Fruit fly (Drosophila melanogaster) whole organism, embryonic: ENCODE measurements around the gene CG13385.

ENCODE experiments used
- Ada2b ChIP-seq: fragments of 200-800 bp; sonication (Bioruptor generic); IDR thresholded peaks from 2 replicates; pipeline ENCODE4 v1.3.6; 2022; ENCODE audit warnings: missing biosample characterization, missing genetic modification characterization
- Awh ChIP-seq: fragments of 200-800 bp; sonication (Bioruptor generic); IDR thresholded peaks from 2 replicates; pipeline ENCODE4, ENCODE4 v1.3.6; 2022; ENCODE audit warnings: missing biosample characterization, missing genetic modification characterization
- CG10267 ChIP-seq: fragments of 200-800 bp; sonication (Bioruptor generic); optimal IDR thresholded peaks from 2 replicates; lab custom pipeline; 2018; ENCODE audit warnings: missing biosample characterization, mild to moderate bottlenecking, missing genetic modification characterization, moderate library complexity
- CG10321 ChIP-seq: fragments of 200-800 bp; sonication (Bioruptor generic); IDR thresholded peaks from 2 replicates; pipeline ENCODE4 v1.3.6; 2022; ENCODE audit warnings: missing biosample characterization, missing genetic modification characterization
- CG10431 ChIP-seq: fragments of 200-800 bp; sonication (Bioruptor generic); optimal IDR thresholded peaks from 3 replicates; lab custom pipeline; 2018; ENCODE audit warnings: missing biosample characterization, mild to moderate bottlenecking, missing genetic modification characterization
- CG10543 ChIP-seq: fragments of 200-800 bp; sonication (Bioruptor generic); optimal IDR thresholded peaks from 3 replicates; lab custom pipeline; 2017; ENCODE audit warnings: missing biosample characterization, mild to moderate bottlenecking, missing genetic modification characterization, moderate library complexity
- CG12236 ChIP-seq: fragments of 200-800 bp; sonication (Bioruptor generic); optimal IDR thresholded peaks from 2 replicates; lab custom pipeline; 2016; ENCODE audit warnings: missing biosample characterization, missing genetic modification characterization
- CG17186 ChIP-seq: fragments of 200-800 bp; sonication (Bioruptor generic); optimal IDR thresholded peaks from 3 replicates; lab custom pipeline; 2017; ENCODE audit warnings: missing biosample characterization, missing genetic modification reagents, missing genetic modification characterization
- CG18764 ChIP-seq: fragments of 200-800 bp; sonication (Bioruptor generic); optimal IDR thresholded peaks from 3 replicates; lab custom pipeline; 2016; ENCODE audit warnings: missing biosample characterization, missing genetic modification characterization
- CG3995 ChIP-seq: fragments of 200-800 bp; sonication (Bioruptor generic); optimal IDR thresholded peaks from 3 replicates; lab custom pipeline; 2016; ENCODE audit warnings: missing biosample characterization, missing genetic modification characterization
- CG4328 ChIP-seq: fragments of 200-800 bp; sonication (Bioruptor generic); optimal IDR thresholded peaks from 3 replicates; lab custom pipeline; 2017; ENCODE audit warnings: missing biosample characterization, missing genetic modification reagents, missing genetic modification characterization
- CG4617 ChIP-seq: fragments of 200-800 bp; sonication (Bioruptor generic); optimal IDR thresholded peaks from 3 replicates; lab custom pipeline; 2016; ENCODE audit warnings: missing biosample characterization, missing genetic modification characterization, borderline replicate concordance
- CG4820 ChIP-seq: fragments of 200-800 bp; sonication (Bioruptor generic); optimal IDR thresholded peaks from 3 replicates; lab custom pipeline; 2016; ENCODE audit warnings: missing biosample characterization, missing genetic modification characterization
- CG7271 ChIP-seq: fragments of 200-800 bp; sonication (Bioruptor generic); optimal IDR thresholded peaks from 2 replicates; lab custom pipeline; 2018; ENCODE audit warnings: missing biosample characterization, mild to moderate bottlenecking, missing genetic modification characterization, moderate library complexity
- CG7372 ChIP-seq: fragments of 200-800 bp; sonication (Bioruptor generic); IDR thresholded peaks from 2 replicates; pipeline ENCODE4 v1.3.6; 2022; ENCODE audit warnings: missing biosample characterization, missing genetic modification characterization
- CG7556 ChIP-seq: fragments of 200-800 bp; sonication (Bioruptor generic); optimal IDR thresholded peaks from 2 replicates; lab custom pipeline; 2017; ENCODE audit warnings: missing biosample characterization, mild to moderate bottlenecking, missing genetic modification characterization
- CHES-1-like ChIP-seq: fragments of 200-800 bp; sonication (Bioruptor generic); optimal IDR thresholded peaks from 2 replicates; lab custom pipeline; 2016; ENCODE audit warnings: missing biosample characterization, missing genetic modification characterization
- Dip2 ChIP-seq: fragments of 200-800 bp; sonication (Bioruptor generic); IDR thresholded peaks from 2 replicates; pipeline ENCODE4 v1.3.6; 2022; ENCODE audit warnings: missing biosample characterization, missing genetic modification characterization
- Dp ChIP-seq: fragments of 200-800 bp; sonication (Bioruptor generic); optimal IDR thresholded peaks from 2 replicates; lab custom pipeline; 2018; ENCODE audit warnings: missing biosample characterization, mild to moderate bottlenecking, missing genetic modification characterization, moderate library complexity
- E2f2 ChIP-seq: fragments of 200-800 bp; sonication (Bioruptor generic); IDR thresholded peaks from 2 replicates; pipeline ENCODE4 v1.3.6; 2022; ENCODE audit warnings: missing biosample characterization, missing genetic modification characterization
- HLH4C ChIP-seq: fragments of 200-800 bp; sonication (Bioruptor generic); IDR thresholded peaks from 3 replicates; pipeline ENCODE4 v1.3.6; 2022; ENCODE audit warnings: missing biosample characterization, missing genetic modification characterization; ENCODE audit not compliant: partially characterized antibody
- MBD-R2 ChIP-seq: fragments of 200-800 bp; sonication (Bioruptor generic); IDR thresholded peaks from 2 replicates; pipeline ENCODE4 v1.3.6; 2022; ENCODE audit warnings: missing biosample characterization, missing genetic modification characterization
- Optix ChIP-seq: fragments of 200-800 bp; sonication (Bioruptor generic); IDR thresholded peaks from 3 replicates; pipeline ENCODE4 v1.3.6; 2022; ENCODE audit warnings: missing biosample characterization, missing genetic modification characterization
- Side ChIP-seq: fragments of 200-800 bp; sonication (Bioruptor generic); optimal IDR thresholded peaks from 2 replicates; lab custom pipeline; 2016; ENCODE audit warnings: missing biosample characterization, missing genetic modification characterization
- btn ChIP-seq: fragments of 200-800 bp; sonication (Bioruptor generic); optimal IDR thresholded peaks from 2 replicates; lab custom pipeline; 2016; ENCODE audit warnings: missing biosample characterization, missing genetic modification characterization
- crp ChIP-seq, 2 experiments: fragments of 200-800 bp; sonication (Bioruptor generic); optimal IDR thresholded peaks; 2 replicates in 1 of 2; 3 replicates in 1 of 2; lab custom pipeline; 2017; ENCODE audit warnings: missing biosample characterization in 2 of 2, missing genetic modification characterization in 2 of 2, mild to moderate bottlenecking in 1 of 2, moderate library complexity in 1 of 2
- dmrt11E ChIP-seq: fragments of 200-800 bp; sonication (Bioruptor generic); optimal IDR thresholded peaks from 3 replicates; lab custom pipeline; 2018; ENCODE audit warnings: missing biosample characterization, mild to moderate bottlenecking, missing genetic modification characterization, moderate library complexity
- insv ChIP-seq, 2 experiments: fragments of 200-800 bp; sonication (Bioruptor generic); optimal IDR thresholded peaks; 3 replicates each; lab custom pipeline; 2016 to 2018; ENCODE audit warnings: missing biosample characterization in 2 of 2, missing genetic modification characterization in 2 of 2
- luna ChIP-seq: fragments of 200-800 bp; sonication (Bioruptor generic); optimal IDR thresholded peaks from 2 replicates; lab custom pipeline; 2016; ENCODE audit warnings: missing biosample characterization, missing genetic modification characterization
- pita ChIP-seq: fragments of 200-800 bp; sonication (Bioruptor generic); optimal IDR thresholded peaks from 2 replicates; lab custom pipeline; 2017; ENCODE audit warnings: missing biosample characterization, mild to moderate bottlenecking, missing genetic modification characterization
- pum ChIP-seq: fragments of 200-800 bp; sonication (Bioruptor generic); optimal IDR thresholded peaks from 2 replicates; lab custom pipeline; 2016; ENCODE audit warnings: missing biosample characterization, missing genetic modification characterization
- pzg ChIP-seq: fragments of 200-800 bp; sonication (Bioruptor generic); optimal IDR thresholded peaks from 3 replicates; lab custom pipeline; 2018; ENCODE audit warnings: missing biosample characterization, mild to moderate bottlenecking, missing genetic modification characterization, moderate library complexity
- row ChIP-seq: fragments of 200-800 bp; sonication (Bioruptor generic); IDR thresholded peaks from 3 replicates; pipeline ENCODE4 v1.3.6; 2022; ENCODE audit warnings: missing biosample characterization, missing genetic modification characterization
- sim ChIP-seq: fragments of 200-800 bp; sonication (Bioruptor generic); IDR thresholded peaks from 2 replicates; pipeline ENCODE4 v1.3.6; 2022; ENCODE audit warnings: missing biosample characterization, missing genetic modification characterization
- slbo ChIP-seq: fragments of 200-800 bp; sonication (Bioruptor generic); IDR thresholded peaks from 2 replicates; pipeline ENCODE4 v1.3.6; 2022; ENCODE audit warnings: missing biosample characterization, missing genetic modification characterization
- stwl ChIP-seq: fragments of 200-800 bp; sonication (Bioruptor generic); optimal IDR thresholded peaks from 3 replicates; lab custom pipeline; 2018; ENCODE audit warnings: missing biosample characterization, mild to moderate bottlenecking, missing genetic modification characterization, moderate library complexity
- usp ChIP-seq: fragments of >200 bp; optimal IDR thresholded peaks from 2 replicates; lab custom pipeline; 2017; ENCODE audit warnings: missing biosample characterization, missing genetic modification characterization

CG13385 gene

dm6 chr2L:8437176-8437575, 40.7 kb downstream of the CG13385 start, which contains the start of the genes D12 and Chrac-14 (continued):
- no peak for TF ChIP-seq Dip2 (GFP tag; lab: Robert Waterston, UW)
- no peak for TF ChIP-seq Side (GFP tag; lab: Kevin White, UChicago)

- TF ChIP-seq usp: no peak
- TF ChIP-seq Dp: peak; percentile 41
- peak; percentile 68 for TF ChIP-seq CG10431 (GFP tag; lab: Kevin White, UChicago)
- TF ChIP-seq slbo (GFP tag; lab: Robert Waterston, UW): no peak
- peak; percentile 79 for TF ChIP-seq MBD-R2
- TF ChIP-seq HLH4C (GFP tag; lab: Robert Waterston, UW): no peak
- TF ChIP-seq CG10543 (GFP tag; lab: Kevin White, UChicago): no peak
- no peak for TF ChIP-seq CG7271
- TF ChIP-seq CG12236: no peak
- TF ChIP-seq btn (GFP tag; lab: Kevin White, UChicago): no peak
- TF ChIP-seq CG18764: no peak
- TF ChIP-seq E2f2: peak; percentile 47; the same call in 1 of the 2 replicates
- no peak for TF ChIP-seq Optix (GFP tag; lab: Robert Waterston, UW)
- TF ChIP-seq dmrt11E (tag; lab: Kevin White, UChicago): no peak
- TF ChIP-seq stwl (tag; lab: Kevin White, UChicago): peak; percentile 19
- TF ChIP-seq pum (GFP tag; lab: Kevin White, UChicago): no peak
- no peak for TF ChIP-seq CG10321 (GFP tag; lab: Robert Waterston, UW)
- TF ChIP-seq CG3995 (GFP tag; lab: Kevin White, UChicago): peak; percentile 97
- peak in 1 of 2 experiments; percentile 80 for TF ChIP-seq crp (GFP tag; optimal IDR thresholded peaks at IDR 0.05; lab: Kevin White, UChicago)
- no peak for TF ChIP-seq insv (GFP tag; optimal IDR thresholded peaks at IDR 0.05; lab: Kevin White, UChicago)
- peak; percentile 76 for TF ChIP-seq CG10267 (tag; lab: Kevin White, UChicago)
- TF ChIP-seq row (GFP tag; lab: Robert Waterston, UW): peak; percentile 32; the same call in 1 of the 3 replicates
- peak; percentile 13 for TF ChIP-seq CG17186
- TF ChIP-seq pzg: peak; percentile 23
These were observed 41.6 kb downstream of the CG13385 start, which contains the start of gene mus201 for dm6 chr2L:8438052-8438451. mus201 (plus strand) TSS chr2L:8438169.

- TF ChIP-seq sim (GFP tag; lab: Robert Waterston, UW) (no peak), CG4617 (GFP tag; lab: Kevin White, UChicago) (no peak), CG7556 (no peak), Ada2b (GFP tag; lab: Robert Waterston, UW) (no peak), luna (GFP tag; lab: Kevin White, UChicago) (no peak), CG7372 (GFP tag; lab: Robert Waterston, UW) (no peak), CG4328 (GFP tag; lab: Kevin White, UChicago) (no peak), pita (no peak), CHES-1-like (no peak), CG4820 (GFP tag; lab: Kevin White, UChicago) (no peak), Awh (GFP tag; lab: Robert Waterston, UW) (no peak)
These were observed 45.7 kb downstream of the CG13385 start, which contains the start of gene CG31897 for dm6 chr2L:8442147-8442546. CG31897 (plus strand) TSS chr2L:8442447.
